Worm (Caenorhabditis elegans): Measurements from ENCODE around the gene del-6.

Gene del-6

DNA sequence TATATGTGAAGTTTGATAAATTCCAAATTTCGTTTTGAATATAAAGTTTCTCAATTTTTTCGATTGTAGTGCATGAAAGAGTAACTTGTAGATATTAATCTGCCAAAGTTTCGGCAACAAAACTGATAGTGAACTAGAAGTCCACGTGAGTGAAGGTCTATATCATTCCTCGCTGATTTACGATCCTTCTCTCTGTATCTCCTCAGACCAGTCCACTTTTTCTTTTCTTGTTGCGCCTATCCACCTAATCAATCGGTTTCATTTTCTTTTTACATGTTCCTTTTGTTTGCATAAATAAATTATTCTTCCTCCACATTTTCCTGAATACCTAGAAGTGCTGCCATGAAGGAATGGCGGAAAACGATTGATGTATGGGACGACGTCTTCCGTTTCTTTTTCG is 8.6 kb upstream of the del-6 start:
- TF ChIP-seq C34F6.9 (tag; optimal IDR thresholded peaks at IDR 0.05) (no peak), sma-3 (GFP tag; optimal IDR thresholded peaks at IDR 0.05) (no peak), blmp-1 (tag; optimal IDR thresholded peaks at IDR 0.05; ENCODE audit: insufficient read depth) (peak; percentile 17)

DNA sequence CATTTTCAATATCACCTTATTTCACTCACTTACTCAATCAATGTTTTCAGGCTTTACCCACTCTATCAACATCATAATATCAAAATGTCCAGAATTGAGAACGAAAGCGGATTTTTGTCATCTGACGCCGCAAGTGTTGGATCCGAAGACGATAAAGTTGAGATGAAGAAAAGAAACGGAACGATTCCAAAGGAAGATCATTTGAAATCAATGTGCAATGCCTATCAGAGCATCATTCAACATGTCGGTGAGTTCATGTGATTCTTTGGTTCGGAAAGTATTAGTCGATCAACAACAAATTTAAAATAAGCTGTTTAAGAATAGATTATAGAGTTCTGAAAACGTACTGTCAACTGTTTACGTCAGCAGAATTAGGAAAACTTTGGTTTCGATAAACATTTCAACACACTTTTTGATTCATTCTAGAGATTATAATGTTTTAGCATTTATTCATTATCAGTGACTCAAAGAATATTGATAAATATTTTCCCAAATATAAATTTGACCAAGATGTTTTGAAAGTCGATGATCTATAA is 7.8 kb upstream of the del-6 start, which contains the start of gene cat-4:
Gene cat-4, plus strand, starts transcription at position 51 of the 536 bp plus-strand sequence.
- TF ChIP-seq gmeb-1 (tag; optimal IDR thresholded peaks at IDR 0.05): peak; percentile 19
- TF ChIP-seq peb-1 (tag; optimal IDR thresholded peaks at IDR 0.05): no peak
- TF ChIP-seq unc-62 (GFP tag; optimal IDR thresholded peaks at IDR 0.05): no peak
- TF ChIP-seq sma-9 (GFP tag; optimal IDR thresholded peaks at IDR 0.05): peak; percentile 50
- no peak for TF ChIP-seq sma-9 (tag; optimal IDR thresholded peaks at IDR 0.05)
- no peak for TF ChIP-seq snpc-4 (tag; optimal IDR thresholded peaks at IDR 0.05)

DNA sequence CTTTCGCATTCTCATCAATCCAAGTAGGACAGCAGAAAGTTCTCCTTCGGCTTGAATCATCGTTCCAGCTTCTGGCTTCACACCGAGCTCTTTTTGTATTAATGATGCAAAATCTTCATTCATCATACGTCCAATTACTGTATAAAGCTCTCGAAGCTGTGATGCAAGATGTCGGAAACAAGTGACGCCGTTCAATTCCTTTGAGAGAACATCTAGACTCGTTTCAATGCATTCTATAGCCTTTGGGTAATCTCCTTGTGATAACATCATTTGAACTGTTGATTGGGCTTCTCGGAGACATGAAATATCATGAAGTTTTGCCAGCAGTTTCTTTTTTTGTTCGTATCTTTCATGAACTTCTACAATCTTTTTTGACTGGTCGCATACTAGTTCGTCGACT is 4.2 kb upstream of the del-6 start:
- TF ChIP-seq ztf-11 (tag; optimal IDR thresholded peaks at IDR 0.05): no peak
- TF ChIP-seq C34F6.9 (tag; optimal IDR thresholded peaks at IDR 0.05): no peak
- TF ChIP-seq dmd-4 (tag; optimal IDR thresholded peaks at IDR 0.05): no peak
- TF ChIP-seq blmp-1 (tag; optimal IDR thresholded peaks at IDR 0.05; ENCODE audit: insufficient read depth): no peak
- TF ChIP-seq elt-3 (tag; optimal IDR thresholded peaks at IDR 0.05): no peak
- no peak for TF ChIP-seq ZK546.5 (tag; optimal IDR thresholded peaks at IDR 0.05)
- TF ChIP-seq nhr-237 (tag; optimal IDR thresholded peaks at IDR 0.05): no peak
- no peak for TF ChIP-seq ama-1 (optimal IDR thresholded peaks at IDR 0.05)
- TF ChIP-seq peb-1 (tag; optimal IDR thresholded peaks at IDR 0.05): no peak
- no peak for TF ChIP-seq nhr-23 (tag; optimal IDR thresholded peaks at IDR 0.05)
- TF ChIP-seq lin-39 (tag; optimal IDR thresholded peaks at IDR 0.05): no peak
- TF ChIP-seq nhr-21 (tag; optimal IDR thresholded peaks at IDR 0.05): no peak
- TF ChIP-seq lin-11 (tag; optimal IDR thresholded peaks at IDR 0.05): no peak
- no peak for TF ChIP-seq unc-55 (GFP tag; optimal IDR thresholded peaks at IDR 0.05)
- no peak for TF ChIP-seq nhr-129 (tag; optimal IDR thresholded peaks at IDR 0.05)
- TF ChIP-seq ztf-4 (tag; optimal IDR thresholded peaks at IDR 0.05): no peak
- no peak for TF ChIP-seq nhr-10 (tag; optimal IDR thresholded peaks at IDR 0.05)
- TF ChIP-seq lsy-2 (tag; optimal IDR thresholded peaks at IDR 0.05): no peak

DNA sequence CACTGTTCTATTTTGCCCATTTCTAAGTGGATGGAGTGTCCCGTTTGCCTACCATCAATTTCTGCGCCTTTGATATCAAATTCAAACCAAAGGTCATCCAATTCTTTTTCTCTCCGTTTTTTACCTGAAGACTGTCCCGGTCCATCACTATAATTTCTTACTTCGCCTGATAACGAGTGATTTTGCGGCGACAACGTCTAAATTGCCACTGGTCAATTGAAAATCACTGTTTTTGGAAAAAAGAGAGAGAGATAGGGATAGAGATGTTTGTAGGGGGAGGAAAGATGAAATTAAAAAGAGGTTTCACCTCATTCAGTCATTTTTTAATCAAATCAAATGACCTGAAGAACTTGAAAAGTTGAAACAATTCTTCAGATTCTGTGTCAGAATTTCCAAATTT is 1.2 kb upstream of the del-6 start:
- TF ChIP-seq fos-1 (tag; optimal IDR thresholded peaks at IDR 0.05) (no peak), unc-39 (tag; optimal IDR thresholded peaks at IDR 0.05) (no peak), snpc-4 (tag; optimal IDR thresholded peaks at IDR 0.05) (no peak), mdl-1 (tag; optimal IDR thresholded peaks at IDR 0.05) (no peak), ztf-1 (GFP tag; conservative IDR thresholded peaks at IDR 0.05) (no peak), gmeb-1 (tag; optimal IDR thresholded peaks at IDR 0.05) (no peak), sma-3 (GFP tag; optimal IDR thresholded peaks at IDR 0.05) (peak; percentile 21), ceh-16 (tag; optimal IDR thresholded peaks at IDR 0.05) (no peak)

DNA sequence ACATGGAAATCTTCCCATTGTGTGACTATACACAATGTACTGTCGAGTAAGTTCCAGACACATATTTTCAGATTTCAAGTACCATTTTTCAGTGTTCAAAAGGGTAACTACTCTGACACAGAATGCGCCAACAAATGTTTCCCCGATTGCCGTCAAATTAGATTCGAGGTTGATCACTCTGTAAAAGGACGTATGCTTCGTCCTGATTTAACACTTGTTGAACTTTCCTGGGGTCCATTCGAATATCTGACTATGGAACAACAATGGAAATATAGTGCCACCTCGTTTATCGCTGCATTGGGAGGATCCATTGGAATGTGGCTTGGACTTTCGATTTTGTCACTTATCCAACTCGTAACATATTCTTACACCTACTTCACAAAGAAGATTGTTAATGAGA is 1.5 kb downstream of the del-6 start:
- no peak for TF ChIP-seq mab-5 (tag; optimal IDR thresholded peaks at IDR 0.05)

DNA sequence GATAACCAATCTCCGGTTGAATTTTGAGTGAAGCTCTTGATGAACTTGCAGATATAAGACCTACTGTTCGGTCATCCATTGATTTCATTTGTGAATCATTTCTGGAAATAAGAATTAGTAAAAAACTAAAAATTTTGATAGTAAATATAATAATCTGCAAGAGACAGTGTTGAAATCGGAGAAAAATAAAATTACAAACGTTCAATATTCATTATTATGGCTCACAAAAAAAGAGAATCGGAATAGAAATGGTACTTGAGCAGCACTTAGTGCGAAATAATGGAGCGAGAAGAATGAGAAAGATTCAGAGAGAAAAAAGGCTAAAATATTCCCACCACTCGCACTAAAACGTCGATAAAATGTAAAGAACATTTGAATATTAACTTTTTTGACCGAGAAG is 3.6 kb downstream of the del-6 start, which contains the start of gene vps-54:
Gene vps-54, minus strand, starts transcription at position 101 of the 400 bp plus-strand sequence.
- no peak for TF ChIP-seq C34F6.9 (tag; optimal IDR thresholded peaks at IDR 0.05)

DNA sequence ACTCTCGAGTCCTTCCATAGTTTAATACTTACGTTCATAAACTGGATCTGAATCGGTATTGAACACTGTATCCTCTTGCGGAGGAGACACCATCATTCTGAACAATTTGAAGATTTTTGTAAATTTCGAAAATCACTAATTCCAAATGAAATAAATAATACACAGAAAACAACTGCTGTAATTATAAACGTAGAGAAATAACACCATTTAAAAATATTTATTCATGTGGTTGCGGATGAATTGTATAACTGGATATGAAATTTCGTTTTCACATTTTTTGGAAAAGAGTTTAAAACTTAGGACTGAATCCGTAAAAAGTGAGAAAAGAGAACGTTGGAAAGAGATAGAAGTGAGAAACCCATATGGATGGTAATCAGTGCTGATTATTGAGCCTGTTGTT is 5.5 kb downstream of the del-6 start, which contains the start of gene mics-1:
Gene mics-1, minus strand, starts transcription at position 101 of the 400 bp plus-strand sequence.
- TF ChIP-seq nhr-11 (tag; optimal IDR thresholded peaks at IDR 0.05): no peak
- no peak for TF ChIP-seq ztf-1 (GFP tag; conservative IDR thresholded peaks at IDR 0.05)
- no peak for TF ChIP-seq aly-2 (tag; optimal IDR thresholded peaks at IDR 0.05)
- no peak for TF ChIP-seq crh-2 (tag; optimal IDR thresholded peaks at IDR 0.05)
- no peak for TF ChIP-seq nhr-25 (tag; optimal IDR thresholded peaks at IDR 0.05)
- TF ChIP-seq nhr-237 (tag; optimal IDR thresholded peaks at IDR 0.05): no peak
- no peak for TF ChIP-seq nhr-12 (tag; optimal IDR thresholded peaks at IDR 0.05)
- TF ChIP-seq elt-1 (tag; optimal IDR thresholded peaks at IDR 0.05): no peak
- no peak for TF ChIP-seq unc-55 (GFP tag; optimal IDR thresholded peaks at IDR 0.05)
- no peak for TF ChIP-seq unc-39 (tag; optimal IDR thresholded peaks at IDR 0.05)
